Worm (Caenorhabditis elegans) whole organism, L4 larva: ENCODE measurements around the gene col-137.

Experiments used
- F49E8.2 ChIP-seq: sonication (generic microtip); optimal IDR thresholded peaks from 2 replicates; lab custom pipeline; 2016; ENCODE audit warnings: missing compliant biosample characterization, mild to moderate bottlenecking, missing genetic modification characterization, borderline replicate concordance
- Y75B8A.6 ChIP-seq: fragments of 200-800 bp; sonication (Bioruptor generic); IDR thresholded peaks from 2 replicates; pipeline ENCODE4 v1.3.6; 2022; ENCODE audit warnings: missing genetic modification reagents, missing genetic modification characterization, missing compliant biosample characterization
- aha-1 ChIP-seq: fragments of 150-350 bp; peaks from one replicate; lab custom pipeline; 2014; ENCODE audit warnings: missing biosample characterization, missing genetic modification characterization
- ceh-32 ChIP-seq: sonication (generic microtip); optimal IDR thresholded peaks from 2 replicates; lab custom pipeline; 2016; ENCODE audit warnings: mild to moderate bottlenecking, missing genetic modification characterization, missing compliant biosample characterization; ENCODE audit not compliant: poor library complexity
- lin-38 ChIP-seq: fragments of 200-800 bp; sonication (Bioruptor generic); IDR thresholded peaks from 2 replicates; pipeline ENCODE4 v1.3.6; 2022; ENCODE audit warnings: missing genetic modification reagents, missing genetic modification characterization, missing compliant biosample characterization
- lir-3 ChIP-seq: sonication (generic microtip); optimal IDR thresholded peaks from 2 replicates; lab custom pipeline; 2016; ENCODE audit warnings: mild to moderate bottlenecking, missing genetic modification characterization, missing compliant biosample characterization
- mdt-29 ChIP-seq: fragments of 200-800 bp; sonication (Bioruptor generic); IDR thresholded peaks from 2 replicates; pipeline ENCODE4 v1.3.6; 2022; ENCODE audit warnings: missing genetic modification reagents, missing genetic modification characterization, missing compliant biosample characterization
- saeg-2 ChIP-seq: fragments of 200-800 bp; sonication (Bioruptor generic); IDR thresholded peaks from 2 replicates; pipeline ENCODE4 v1.3.6; 2022; ENCODE audit warnings: missing genetic modification reagents, missing genetic modification characterization, missing compliant biosample characterization
- set-16 ChIP-seq: fragments of 200-800 bp; sonication (Bioruptor generic); IDR thresholded peaks from 2 replicates; pipeline ENCODE4 v1.3.6; 2022; ENCODE audit warnings: missing genetic modification reagents, missing genetic modification characterization, missing compliant biosample characterization
- snpc-1.2 ChIP-seq: fragments of 200-800 bp; sonication (Bioruptor generic); IDR thresholded peaks from 2 replicates; pipeline ENCODE4 v1.3.6; 2022; ENCODE audit warnings: missing genetic modification reagents, missing genetic modification characterization, missing compliant biosample characterization
- unc-62 ChIP-seq, 3 experiments: fragments of 150-350 bp in 1 of 3; sonication (generic microtip); optimal IDR thresholded peaks in 2 of 3; peaks in 1 of 3; 1 replicate in 1 of 3; 2 replicates in 2 of 3; lab custom pipeline; 2014 to 2017; ENCODE audit warnings: missing biosample characterization in 3 of 3, missing genetic modification characterization in 3 of 3, missing genetic modification reagents in 3 of 3, missing genotype in 1 of 3

Gene col-137

ce11 chrIV:16615122-16615521 is 12.5 kb upstream of the col-137 start:
- TF ChIP-seq snpc-1.2 (GFP tag; lab: Robert Waterston, UW): 0 out of 2 replicates have a peak, but pooled peaks have one; percentile 42

ce11 chrIV:16610810-16611209 is 8.2 kb upstream of the col-137 start:
- peak; percentile 78 for TF ChIP-seq snpc-1.2 (GFP tag; lab: Robert Waterston, UW)
- TF ChIP-seq, all 104 proteins: peak for 1; not testable (repeated sequence) for 103

DNA sequence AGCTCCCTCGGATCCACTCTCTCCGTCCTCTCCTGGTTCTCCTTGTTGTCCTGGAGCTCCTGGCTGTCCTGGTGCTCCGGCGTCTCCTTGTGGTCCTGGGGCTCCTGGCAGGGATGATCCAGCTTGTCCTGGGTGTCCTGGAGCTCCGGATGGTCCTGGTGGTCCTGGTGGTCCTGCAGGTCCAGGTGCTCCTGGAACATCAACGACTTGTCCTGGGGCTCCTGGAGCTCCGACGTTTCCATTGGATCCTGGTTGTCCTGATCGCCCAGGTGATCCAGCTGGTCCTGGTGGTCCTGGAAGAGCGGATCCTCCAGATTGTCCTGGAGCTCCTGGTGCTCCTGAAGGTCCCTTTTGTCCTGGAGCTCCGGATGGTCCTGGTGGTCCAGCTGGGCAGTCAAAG is 977 bp downstream of the col-137 start:
- TF ChIP-seq ceh-32 (tag; lab: Kevin White, UChicago) (no peak), set-16 (GFP tag; lab: Robert Waterston, UW) (peak; percentile 96), saeg-2 (GFP tag; lab: Robert Waterston, UW) (no peak)

DNA sequence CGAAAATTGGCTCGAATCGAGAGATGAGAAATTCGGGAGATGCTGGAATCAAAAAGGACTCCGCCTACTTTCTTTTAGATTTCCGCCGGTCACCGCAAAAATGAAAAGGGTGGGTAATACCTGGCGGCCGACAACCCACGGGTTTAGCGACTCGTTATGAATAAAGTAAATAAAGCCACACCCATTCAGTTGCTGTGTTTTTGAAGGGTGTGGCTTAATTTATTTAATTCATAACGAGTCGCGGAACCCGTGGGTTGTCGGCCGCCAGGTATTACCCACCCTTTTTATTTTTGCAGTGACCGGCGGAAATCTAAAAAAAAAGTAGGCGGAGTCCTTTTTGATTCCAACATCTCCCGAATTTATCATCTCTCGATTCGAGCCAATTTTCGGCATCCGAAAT is 9.7 kb downstream of the col-137 start:
- TF ChIP-seq lin-38 (GFP tag; lab: Robert Waterston, UW) (peak; percentile 51), snpc-1.2 (GFP tag; lab: Robert Waterston, UW) (peak; percentile 99), mdt-29 (GFP tag; lab: Robert Waterston, UW) (peak; percentile 67; the same call in 1 of the 2 replicates), F49E8.2 (tag; lab: Kevin White, UChicago) (peak; percentile 19)

- TF ChIP-seq snpc-1.2 (GFP tag; lab: Robert Waterston, UW): peak; percentile 94
- TF ChIP-seq, all 104 proteins: peak for 1; not testable (repeated sequence) for 103
These were observed 19.0 kb downstream of the col-137 start for ce11 chrIV:16583522-16584037.

DNA sequence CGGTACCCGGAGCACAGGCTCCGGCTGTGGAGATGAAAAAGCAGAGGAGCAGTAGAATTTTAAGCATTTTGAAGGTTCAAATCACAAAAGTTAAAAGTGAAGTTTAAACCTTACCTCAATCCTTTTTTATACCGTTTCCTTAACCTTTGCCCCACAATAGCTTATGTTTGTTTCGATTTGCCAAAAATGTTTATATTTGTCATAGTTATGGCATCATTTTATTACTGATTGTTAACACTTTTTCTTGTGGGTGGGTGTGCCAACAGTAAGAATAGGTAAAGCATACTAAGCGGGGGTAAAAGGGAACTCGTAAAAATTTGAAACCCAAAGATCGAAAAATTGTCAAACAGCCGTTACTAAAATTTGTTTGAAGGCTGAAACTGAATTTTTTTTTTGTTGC is 24.1 kb downstream of the col-137 start, which contains the start of gene Y51H4A.8:
Y51H4A.8 (minus strand) TSS at position 101 of the 400 bp plus-strand sequence.
- peak in 1 of 2 experiments; percentile 26 for TF ChIP-seq unc-62 (GFP tag; optimal IDR thresholded peaks at IDR 0.05 in 1 of 2; lab: Kevin White, UChicago)
- TF ChIP-seq unc-62 (tag; optimal IDR thresholded peaks at IDR 0.05; lab: Kevin White, UChicago): no peak
- no peak for TF ChIP-seq Y75B8A.6 (GFP tag; lab: Robert Waterston, UW)

DNA sequence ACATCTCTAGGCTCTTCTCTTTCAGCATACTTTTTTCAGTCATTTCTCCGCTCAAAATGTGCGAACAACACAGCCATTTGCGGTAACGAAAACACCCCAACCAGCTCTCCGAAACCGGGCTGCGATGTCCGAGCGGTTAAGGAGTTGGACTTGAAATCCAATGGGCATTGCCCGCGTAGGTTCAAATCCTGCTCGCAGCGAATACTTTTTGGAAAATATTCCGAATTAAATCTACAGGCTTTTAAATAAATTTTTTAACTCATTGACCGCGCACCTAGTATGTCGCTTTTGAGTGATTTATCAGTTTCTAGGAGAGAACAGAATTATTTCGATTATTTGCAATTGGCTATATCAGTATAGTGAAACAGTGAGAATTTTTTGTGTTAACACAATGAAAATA is 25.4 kb downstream of the col-137 start:
- peak; percentile 91 for TF ChIP-seq snpc-1.2 (GFP tag; lab: Robert Waterston, UW)

- TF ChIP-seq lir-3 (no peak), unc-62 (GFP tag; optimal IDR thresholded peaks at IDR 0.05 in 1 of 2; lab: Kevin White, UChicago) (peak in 1 of 2 experiments; percentile 91), unc-62 (tag; optimal IDR thresholded peaks at IDR 0.05; lab: Kevin White, UChicago) (no peak)
These were observed 41.6 kb downstream of the col-137 start for ce11 chrIV:16560971-16561370.

DNA sequence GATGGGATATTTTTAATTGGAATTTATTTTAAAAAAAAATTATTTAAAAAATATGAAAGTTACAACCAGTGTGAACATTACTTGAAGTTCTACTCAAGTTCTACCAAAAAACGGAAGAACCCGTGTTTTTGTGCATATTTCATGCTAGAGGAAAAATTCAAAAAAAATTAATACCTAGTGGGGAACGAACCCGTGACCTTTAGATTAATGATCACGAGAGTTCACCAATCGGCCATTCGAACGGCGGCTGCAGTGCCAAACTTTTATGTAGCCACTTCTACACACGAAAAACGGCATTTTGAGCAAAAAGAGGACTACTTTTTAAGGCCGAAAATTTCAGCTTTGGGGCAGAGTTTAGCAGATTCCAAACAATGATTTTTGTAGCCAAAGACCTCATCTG is 47.1 kb downstream of the col-137 start:
- TF ChIP-seq lin-38 (GFP tag; lab: Robert Waterston, UW): 0 out of 2 replicates have a peak, but pooled peaks have one; percentile 24
- peak; percentile 45 for TF ChIP-seq aha-1 (tag; lab: Kevin White, UChicago)
- TF ChIP-seq snpc-1.2 (GFP tag; lab: Robert Waterston, UW): peak; percentile 95

- peak; percentile 73; the same call in 1 of the 2 replicates for TF ChIP-seq snpc-1.2 (GFP tag; lab: Robert Waterston, UW)
These were observed 49.3 kb downstream of the col-137 start for ce11 chrIV:16553231-16553630.

- peak; percentile 67 for TF ChIP-seq snpc-1.2 (GFP tag; lab: Robert Waterston, UW)
- TF ChIP-seq, all 104 proteins: peak for 1; not testable (repeated sequence) for 103
These were observed 49.8 kb downstream of the col-137 start for ce11 chrIV:16552736-16553135.

DNA sequence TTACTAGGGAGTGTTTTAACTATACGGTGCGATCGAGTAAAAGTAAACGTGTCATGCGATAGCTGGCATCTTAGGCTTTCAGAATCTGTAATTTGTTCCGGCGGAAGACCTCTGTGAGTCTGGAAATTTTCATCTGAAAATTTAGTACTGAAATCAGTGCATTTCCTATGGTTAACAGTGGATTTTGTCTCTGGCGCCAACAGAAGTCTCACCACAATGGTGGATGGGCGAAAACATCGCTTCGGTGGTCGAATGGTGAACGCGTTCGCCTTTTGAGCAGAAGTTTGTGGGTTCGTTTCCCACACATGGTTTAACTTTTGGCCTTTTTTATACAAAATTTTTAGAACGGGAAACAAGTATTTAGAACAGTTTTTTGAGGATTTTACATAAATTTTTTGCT is 50.6 kb downstream of the col-137 start:
- peak; percentile 90 for TF ChIP-seq snpc-1.2 (GFP tag; lab: Robert Waterston, UW)
